Fruit fly (Drosophila melanogaster): ENCODE results near the gene SAK.

- no peak for TF ChIP-seq CG11617 (GFP tag; optimal IDR thresholded peaks at IDR 0.05)
- TF ChIP-seq Crg-1 (GFP tag; optimal IDR thresholded peaks at IDR 0.05) = no peak
- no peak for TF ChIP-seq CG1620 (GFP tag; optimal IDR thresholded peaks at IDR 0.05)
- no peak for TF ChIP-seq CG7045 (GFP tag; optimal IDR thresholded peaks at IDR 0.05)
- no peak for TF ChIP-seq cic (GFP tag; optimal IDR thresholded peaks at IDR 0.05)
- TF ChIP-seq bab1 (GFP tag; optimal IDR thresholded peaks at IDR 0.05) = no peak
- no peak for TF ChIP-seq cnc (optimal IDR thresholded peaks at IDR 0.05)
- peak; percentile 39 for TF ChIP-seq kay (GFP tag; ENCODE audit: borderline replicate concordance)
- TF ChIP-seq Clk (GFP tag; optimal IDR thresholded peaks at IDR 0.05) = no peak
- no peak for TF ChIP-seq pad (GFP tag; optimal IDR thresholded peaks at IDR 0.05)
Observed at dm6 chr3L:21542059-21542458, 26.4 kb upstream of the SAK start, which contains the start of gene CG33290.

Measured in whole organism, adult.